Fruit fly (Drosophila melanogaster) whole organism, embryonic: ENCODE data around the gene CG31445.

ENCODE experiments used
- Ada2b ChIP-seq: fragments of 200-800 bp; sonication (Bioruptor generic); IDR thresholded peaks from 2 replicates; pipeline ENCODE4 v1.3.6; 2022; ENCODE audit warnings: missing biosample characterization, missing genetic modification characterization
- Awh ChIP-seq: fragments of 200-800 bp; sonication (Bioruptor generic); IDR thresholded peaks from 2 replicates; pipeline ENCODE4, ENCODE4 v1.3.6; 2022; ENCODE audit warnings: missing biosample characterization, missing genetic modification characterization
- Bdp1 ChIP-seq: fragments of 200-800 bp; sonication (Bioruptor generic); optimal IDR thresholded peaks from 3 replicates; lab custom pipeline; 2016; ENCODE audit warnings: missing biosample characterization, missing genetic modification characterization
- C15 ChIP-seq: fragments of 200-800 bp; sonication (Bioruptor generic); IDR thresholded peaks from 3 replicates; pipeline ENCODE4 v1.3.6; 2022; ENCODE audit warnings: missing biosample characterization, missing genetic modification characterization
- CG10147 ChIP-seq: fragments of 200-800 bp; sonication (Bioruptor generic); optimal IDR thresholded peaks from 2 replicates; lab custom pipeline; 2019; ENCODE audit warnings: missing biosample characterization, mild to moderate bottlenecking, missing genetic modification characterization, moderate library complexity
- CG10267 ChIP-seq: fragments of 200-800 bp; sonication (Bioruptor generic); optimal IDR thresholded peaks from 2 replicates; lab custom pipeline; 2018; ENCODE audit warnings: missing biosample characterization, mild to moderate bottlenecking, missing genetic modification characterization, moderate library complexity
- CG10565 ChIP-seq: fragments of 200-800 bp; sonication (Bioruptor generic); optimal IDR thresholded peaks from 3 replicates; lab custom pipeline; 2016; ENCODE audit warnings: missing biosample characterization, mild to moderate bottlenecking, missing genetic modification characterization
- CG10979 ChIP-seq: fragments of 200-800 bp; sonication (Bioruptor generic); optimal IDR thresholded peaks from 2 replicates; lab custom pipeline; 2018; ENCODE audit warnings: missing biosample characterization, mild to moderate bottlenecking, missing genetic modification characterization, moderate library complexity
- CG11093 ChIP-seq: fragments of 200-800 bp; sonication (Bioruptor generic); IDR thresholded peaks from 3 replicates; pipeline ENCODE4 v1.3.6; 2022; ENCODE audit warnings: missing biosample characterization, missing genetic modification characterization
- CG13123 ChIP-seq: fragments of 200-800 bp; sonication (Bioruptor generic); optimal IDR thresholded peaks from 2 replicates; lab custom pipeline; 2016; ENCODE audit warnings: missing biosample characterization, missing genetic modification characterization
- CG14860 ChIP-seq: fragments of 200-800 bp; sonication (Bioruptor generic); IDR thresholded peaks from 3 replicates; pipeline ENCODE4 v1.3.6; 2022; ENCODE audit warnings: missing biosample characterization, missing genetic modification characterization; ENCODE audit not compliant: partially characterized antibody
- CG15479 ChIP-seq: fragments of 200-800 bp; sonication (Bioruptor generic); optimal IDR thresholded peaks from 3 replicates; lab custom pipeline; 2019; ENCODE audit warnings: missing biosample characterization, mild to moderate bottlenecking, missing genetic modification characterization, moderate library complexity
- CG17359 ChIP-seq: fragments of 200-800 bp; sonication (Bioruptor generic); optimal IDR thresholded peaks from 3 replicates; lab custom pipeline; 2018; ENCODE audit warnings: missing biosample characterization, mild to moderate bottlenecking, missing genetic modification characterization, moderate library complexity
- CG17912 ChIP-seq: fragments of 200-800 bp; sonication (Bioruptor generic); optimal IDR thresholded peaks from 2 replicates; lab custom pipeline; 2018; ENCODE audit warnings: missing biosample characterization, mild to moderate bottlenecking, missing genetic modification characterization
- CG18764 ChIP-seq: fragments of 200-800 bp; sonication (Bioruptor generic); optimal IDR thresholded peaks from 3 replicates; lab custom pipeline; 2016; ENCODE audit warnings: missing biosample characterization, missing genetic modification characterization
- CG2120 ChIP-seq: fragments of 200-800 bp; sonication (Bioruptor generic); optimal IDR thresholded peaks from 3 replicates; lab custom pipeline; 2016; ENCODE audit warnings: missing biosample characterization, missing genetic modification characterization
- CG4282 ChIP-seq: fragments of 200-800 bp; sonication (Bioruptor generic); optimal IDR thresholded peaks from 2 replicates; lab custom pipeline; 2016; ENCODE audit warnings: missing biosample characterization, missing genetic modification characterization
- CG4617 ChIP-seq: fragments of 200-800 bp; sonication (Bioruptor generic); optimal IDR thresholded peaks from 3 replicates; lab custom pipeline; 2016; ENCODE audit warnings: missing biosample characterization, missing genetic modification characterization, borderline replicate concordance
- CG4820 ChIP-seq: fragments of 200-800 bp; sonication (Bioruptor generic); optimal IDR thresholded peaks from 3 replicates; lab custom pipeline; 2016; ENCODE audit warnings: missing biosample characterization, missing genetic modification characterization
- CG6654 ChIP-seq: fragments of 200-800 bp; sonication (Bioruptor generic); optimal IDR thresholded peaks from 2 replicates; lab custom pipeline; 2017; ENCODE audit warnings: missing biosample characterization, mild to moderate bottlenecking, missing genetic modification characterization
- D ChIP-seq, 2 experiments: fragments of 200-800 bp in 1 of 2; fragments of >200 bp in 1 of 2; sonication (Bioruptor generic) in 1 of 2; optimal IDR thresholded peaks; 2 replicates in 1 of 2; 3 replicates in 1 of 2; lab custom pipeline; 2017; ENCODE audit warnings: mild to moderate bottlenecking in 1 of 2, missing biosample characterization in 1 of 2, missing genetic modification characterization in 1 of 2, missing genetic modification reagents in 1 of 2
- Doc2 ChIP-seq: fragments of 200-800 bp; sonication (Bioruptor generic); IDR thresholded peaks from 2 replicates; pipeline ENCODE4 v1.3.6; 2022; ENCODE audit warnings: missing biosample characterization, missing genetic modification characterization
- E2f2 ChIP-seq: fragments of 200-800 bp; sonication (Bioruptor generic); IDR thresholded peaks from 2 replicates; pipeline ENCODE4 v1.3.6; 2022; ENCODE audit warnings: missing biosample characterization, missing genetic modification characterization
- H15 ChIP-seq: fragments of 200-800 bp; sonication (Bioruptor generic); IDR thresholded peaks from 3 replicates; pipeline ENCODE4 v1.3.6; 2022; ENCODE audit warnings: missing biosample characterization, missing genetic modification characterization
- H2.0 ChIP-seq: fragments of 200-800 bp; sonication (Bioruptor generic); IDR thresholded peaks from 2 replicates; pipeline ENCODE4 v1.3.6; 2022; ENCODE audit warnings: missing biosample characterization, missing genetic modification characterization
- HHEX ChIP-seq: fragments of 200-800 bp; sonication (Bioruptor generic); optimal IDR thresholded peaks from 3 replicates; lab custom pipeline; 2017; ENCODE audit warnings: missing biosample characterization, mild to moderate bottlenecking, missing genetic modification characterization, missing genetic modification reagents
- HmgD ChIP-seq: fragments of 200-800 bp; sonication (Bioruptor generic); optimal IDR thresholded peaks from 3 replicates; lab custom pipeline; 2016; ENCODE audit warnings: missing biosample characterization, missing genetic modification characterization
- Hmx ChIP-seq: fragments of 200-800 bp; sonication (Bioruptor generic); optimal IDR thresholded peaks from 2 replicates; lab custom pipeline; 2016; ENCODE audit warnings: missing biosample characterization, missing genetic modification characterization
- Lhr ChIP-seq: fragments of 200-800 bp; sonication (Bioruptor generic); optimal IDR thresholded peaks from 3 replicates; lab custom pipeline; 2017; ENCODE audit warnings: mild to moderate bottlenecking, missing biosample characterization, missing genetic modification reagents, missing genetic modification characterization
- Nf-YA ChIP-seq: fragments of 200-800 bp; sonication (Bioruptor generic); IDR thresholded peaks from 2 replicates; pipeline ENCODE4 v1.3.6; 2022; ENCODE audit warnings: missing biosample characterization, missing genetic modification characterization
- Nf-YB ChIP-seq: fragments of 200-800 bp; sonication (Bioruptor generic); optimal IDR thresholded peaks from 3 replicates; lab custom pipeline; 2019; ENCODE audit warnings: missing biosample characterization, mild to moderate bottlenecking, missing genetic modification characterization, moderate library complexity
- Rfx ChIP-seq: fragments of 200-800 bp; sonication (Bioruptor generic); IDR thresholded peaks from 2 replicates; pipeline ENCODE4 v1.3.6; 2022; ENCODE audit warnings: missing biosample characterization, missing genetic modification characterization
- Xbp1 ChIP-seq: fragments of 200-800 bp; sonication (Bioruptor generic); optimal IDR thresholded peaks from 3 replicates; lab custom pipeline; 2016; ENCODE audit warnings: missing biosample characterization, mild to moderate bottlenecking, missing genetic modification characterization
- bab2 ChIP-seq: fragments of 200-800 bp; sonication (Bioruptor generic); optimal IDR thresholded peaks from 2 replicates; lab custom pipeline; 2016; ENCODE audit warnings: missing biosample characterization, missing genetic modification characterization
- bcd ChIP-seq: fragments of 200-800 bp; sonication (Bioruptor generic); optimal IDR thresholded peaks from 2 replicates; lab custom pipeline; 2017; ENCODE audit warnings: missing biosample characterization, mild to moderate bottlenecking, missing genetic modification characterization
- dysf ChIP-seq: fragments of 200-800 bp; sonication (Bioruptor generic); IDR thresholded peaks from 3 replicates; pipeline ENCODE4 v1.3.6; 2022; ENCODE audit warnings: missing biosample characterization, missing genetic modification characterization
- eve ChIP-seq, 2 experiments: fragments of >200 bp; optimal IDR thresholded peaks; 2 replicates each; lab custom pipeline; 2017; ENCODE audit warnings: missing biosample characterization in 2 of 2, missing genetic modification characterization in 2 of 2
- fd64A ChIP-seq: fragments of 200-800 bp; sonication (Bioruptor generic); optimal IDR thresholded peaks from 3 replicates; lab custom pipeline; 2018; ENCODE audit warnings: missing biosample characterization, mild to moderate bottlenecking, missing genetic modification characterization
- gce ChIP-seq: fragments of 200-800 bp; sonication (Bioruptor generic); IDR thresholded peaks from 3 replicates; pipeline ENCODE4 v1.3.6; 2022; ENCODE audit warnings: missing biosample characterization, missing genetic modification characterization
- grau ChIP-seq: fragments of 200-800 bp; optimal IDR thresholded peaks from 3 replicates; lab custom pipeline; 2019; ENCODE audit warnings: missing biosample characterization, mild to moderate bottlenecking, missing genetic modification characterization, moderate library complexity
- knrl ChIP-seq: fragments of 200-800 bp; sonication (Bioruptor generic); IDR thresholded peaks from 3 replicates; pipeline ENCODE4 v1.3.6; 2022; ENCODE audit warnings: missing biosample characterization, missing genetic modification characterization; ENCODE audit not compliant: partially characterized antibody
- lov ChIP-seq, 2 experiments: fragments of 200-800 bp in 1 of 2; fragments of >200 bp in 1 of 2; sonication (Bioruptor generic) in 1 of 2; IDR thresholded peaks in 1 of 2; optimal IDR thresholded peaks in 1 of 2; 2 replicates in 1 of 2; 3 replicates in 1 of 2; pipeline versions ENCODE4 v1.3.6 to Lab custom; 2017 to 2022; ENCODE audit warnings: missing biosample characterization in 1 of 2, missing genetic modification characterization in 1 of 2
- nau ChIP-seq: fragments of 200-800 bp; sonication (Bioruptor generic); optimal IDR thresholded peaks from 3 replicates; lab custom pipeline; 2017; ENCODE audit warnings: missing biosample characterization, mild to moderate bottlenecking, missing genetic modification characterization, missing genetic modification reagents
- oc ChIP-seq: fragments of 200-800 bp; sonication (Bioruptor generic); optimal IDR thresholded peaks from 2 replicates; lab custom pipeline; 2018; ENCODE audit warnings: missing biosample characterization, mild to moderate bottlenecking, missing genetic modification characterization, moderate library complexity
- odd ChIP-seq: fragments of 200-800 bp; sonication (Bioruptor generic); optimal IDR thresholded peaks from 2 replicates; lab custom pipeline; 2017; ENCODE audit warnings: missing biosample characterization, mild to moderate bottlenecking, missing genetic modification characterization
- peb ChIP-seq: fragments of 200-800 bp; sonication (Bioruptor generic); IDR thresholded peaks from 2 replicates; pipeline ENCODE4 v1.3.6; 2022; ENCODE audit warnings: missing biosample characterization, missing genetic modification characterization
- sisA ChIP-seq: fragments of 200-800 bp; sonication (Bioruptor generic); IDR thresholded peaks from 2 replicates; pipeline ENCODE4 v1.3.6; 2022; ENCODE audit warnings: missing biosample characterization, missing genetic modification characterization
- slp2 ChIP-seq: fragments of 200-800 bp; sonication (Bioruptor generic); optimal IDR thresholded peaks from 2 replicates; lab custom pipeline; 2016; ENCODE audit warnings: missing biosample characterization, missing genetic modification characterization
- stwl ChIP-seq: fragments of 200-800 bp; sonication (Bioruptor generic); optimal IDR thresholded peaks from 3 replicates; lab custom pipeline; 2018; ENCODE audit warnings: missing biosample characterization, mild to moderate bottlenecking, missing genetic modification characterization, moderate library complexity
- sug ChIP-seq: fragments of 200-800 bp; optimal IDR thresholded peaks from 2 replicates; lab custom pipeline; 2019; ENCODE audit warnings: missing biosample characterization, mild to moderate bottlenecking, missing genetic modification characterization, moderate library complexity

CG31445 gene

dm6 chr3R:29207996-29208395 lies 36.6 kb downstream of the CG31445 start (continued):
- peak; percentile 67 for TF ChIP-seq odd (GFP tag; lab: Kevin White, UChicago)
- no peak for TF ChIP-seq Doc2 (GFP tag; lab: Robert Waterston, UW)
- peak; percentile 4 for TF ChIP-seq stwl
- peak; percentile 25; the same call in 1 of the 2 replicates for TF ChIP-seq Rfx (GFP tag; lab: Robert Waterston, UW)
- no peak for TF ChIP-seq C15 (GFP tag; lab: Robert Waterston, UW)
- TF ChIP-seq CG14860 (GFP tag; lab: Robert Waterston, UW), result no peak
- TF ChIP-seq CG4282, result no peak
- TF ChIP-seq CG13123 (GFP tag; lab: Kevin White, UChicago), result peak; percentile 32
- no peak for TF ChIP-seq lov (optimal IDR thresholded peaks at IDR 0.05; lab: Kevin White, UChicago)
- TF ChIP-seq lov (GFP tag; IDR thresholded peaks at IDR 0.05; lab: Robert Waterston, UW), result peak; percentile 76; the same call in 2 of the 3 replicates
- TF ChIP-seq Bdp1, result peak; percentile 29
- TF ChIP-seq CG4617 (GFP tag; lab: Kevin White, UChicago), result peak; percentile 13
- TF ChIP-seq bab2 (GFP tag; lab: Kevin White, UChicago), result peak; percentile 33
- TF ChIP-seq Awh (GFP tag; lab: Robert Waterston, UW), result peak; percentile 68
- TF ChIP-seq CG17359, result peak; percentile 83
- peak; percentile 27 for TF ChIP-seq Nf-YB (GFP tag; lab: Kevin White, UChicago)
- no peak for TF ChIP-seq knrl
- peak; percentile 47 for TF ChIP-seq CG4820 (GFP tag; lab: Kevin White, UChicago)
- TF ChIP-seq HmgD, result no peak
- TF ChIP-seq Hmx (GFP tag; lab: Kevin White, UChicago), result no peak
- TF ChIP-seq peb (GFP tag; lab: Robert Waterston, UW), result peak; percentile 37; the same call in 1 of the 2 replicates
- TF ChIP-seq H2.0, result peak; percentile 69
- TF ChIP-seq Lhr (GFP tag; lab: Kevin White, UChicago), result peak; percentile 17
- no peak for TF ChIP-seq CG11093 (GFP tag; lab: Robert Waterston, UW)
- peak; percentile 54 for TF ChIP-seq Nf-YA (GFP tag; lab: Robert Waterston, UW)
- TF ChIP-seq CG18764 (GFP tag; lab: Kevin White, UChicago), result peak; percentile 35
- TF ChIP-seq eve (GFP tag; optimal IDR thresholded peaks at IDR 0.05; lab: Kevin White, UChicago), result peak in 1 of 2 experiments; percentile 86
- TF ChIP-seq sisA, result peak; percentile 56
- no peak for TF ChIP-seq CG15479 (GFP tag; lab: Kevin White, UChicago)
- peak; percentile 69 for TF ChIP-seq CG10267
- peak; percentile 83 for TF ChIP-seq CG10979 (tag; lab: Kevin White, UChicago)
- TF ChIP-seq dysf, result peak; percentile 76
- TF ChIP-seq CG10147 (GFP tag; lab: Kevin White, UChicago), result peak; percentile 45
- TF ChIP-seq CG6654 (GFP tag; lab: Kevin White, UChicago), result no peak
- no peak for TF ChIP-seq CG17912
- no peak for TF ChIP-seq D (optimal IDR thresholded peaks at IDR 0.05; lab: Kevin White, UChicago)
- peak; percentile 73 for TF ChIP-seq D (GFP tag; optimal IDR thresholded peaks at IDR 0.05; lab: Kevin White, UChicago)
- TF ChIP-seq Xbp1 (GFP tag; lab: Kevin White, UChicago), result peak; percentile 70
- peak; percentile 69 for TF ChIP-seq HHEX (GFP tag; lab: Kevin White, UChicago)
- TF ChIP-seq H15 (GFP tag; lab: Robert Waterston, UW), result peak; percentile 60
- peak; percentile 62 for TF ChIP-seq bcd (GFP tag; lab: Kevin White, UChicago)
- TF ChIP-seq Ada2b (GFP tag; lab: Robert Waterston, UW), result peak; percentile 66
- no peak for TF ChIP-seq CG10565
- peak; percentile 30 for TF ChIP-seq fd64A
- TF ChIP-seq gce (GFP tag; lab: Robert Waterston, UW), result peak; percentile 58; the same call in 1 of the 3 replicates
- peak; percentile 26 for TF ChIP-seq slp2 (GFP tag; lab: Kevin White, UChicago)
- peak; percentile 53 for TF ChIP-seq nau (GFP tag; lab: Kevin White, UChicago)
- no peak for TF ChIP-seq sug
- TF ChIP-seq CG2120 (GFP tag; lab: Kevin White, UChicago), result peak; percentile 5
- peak; percentile 82 for TF ChIP-seq oc (tag; lab: Kevin White, UChicago)
- peak; percentile 31; the same call in 1 of the 2 replicates for TF ChIP-seq E2f2
- peak; percentile 70 for TF ChIP-seq grau (tag; lab: Kevin White, UChicago)
